Fruit fly (Drosophila melanogaster) whole organism, pupa: Measurements from ENCODE around the gene ATPsyndelta.

Source experiments
- CG10348 ChIP-seq: fragments of 200-800 bp; sonication (Bioruptor generic); IDR thresholded peaks from 2 replicates; pipeline ENCODE4 v1.3.6; 2022; ENCODE audit warnings: missing biosample characterization, missing genetic modification characterization
- CG12605 ChIP-seq: fragments of 200-800 bp; sonication (Bioruptor generic); IDR thresholded peaks from 2 replicates; pipeline ENCODE4 v1.3.6; 2022; ENCODE audit warnings: missing biosample characterization, missing genetic modification characterization
- CG13204 ChIP-seq: fragments of 200-800 bp; sonication (Bioruptor generic); optimal IDR thresholded peaks from 2 replicates; lab custom pipeline; 2018; ENCODE audit warnings: missing biosample characterization, mild to moderate bottlenecking, missing genetic modification characterization, moderate library complexity
- CG14655 ChIP-seq: fragments of 200-800 bp; sonication (Bioruptor generic); optimal IDR thresholded peaks from 3 replicates; lab custom pipeline; 2017; ENCODE audit warnings: mild to moderate bottlenecking, missing biosample characterization, missing genetic modification reagents, missing genetic modification characterization
- CG15710 ChIP-seq: fragments of 200-800 bp; sonication (Bioruptor generic); optimal IDR thresholded peaks from 2 replicates; lab custom pipeline; 2018; ENCODE audit warnings: missing biosample characterization, mild to moderate bottlenecking, missing genetic modification characterization, moderate library complexity
- CG17806 ChIP-seq: fragments of 200-800 bp; sonication (Bioruptor generic); optimal IDR thresholded peaks from 2 replicates; lab custom pipeline; 2018; ENCODE audit warnings: missing biosample characterization, mild to moderate bottlenecking, missing genetic modification characterization, moderate library complexity
- CG32121 ChIP-seq: fragments of 200-800 bp; sonication (Bioruptor generic); IDR thresholded peaks from 2 replicates; pipeline ENCODE4 v1.3.6; 2022; ENCODE audit warnings: missing biosample characterization, missing genetic modification characterization
- CG34367 ChIP-seq: fragments of 200-800 bp; sonication (Bioruptor generic); optimal IDR thresholded peaks from 2 replicates; lab custom pipeline; 2018; ENCODE audit warnings: missing biosample characterization, mild to moderate bottlenecking, missing genetic modification characterization
- CG4496 ChIP-seq: fragments of 200-800 bp; sonication (Bioruptor generic); IDR thresholded peaks from 3 replicates; pipeline ENCODE4 v1.3.6; 2022; ENCODE audit warnings: missing biosample characterization, missing genetic modification characterization
- CG8159 ChIP-seq: fragments of 200-800 bp; sonication (Bioruptor generic); optimal IDR thresholded peaks from 3 replicates; lab custom pipeline; 2018; ENCODE audit warnings: missing biosample characterization, mild to moderate bottlenecking, missing genetic modification characterization, moderate library complexity
- CG8301 ChIP-seq: fragments of 200-800 bp; sonication (Bioruptor generic); optimal IDR thresholded peaks from 2 replicates; lab custom pipeline; 2018; ENCODE audit warnings: missing biosample characterization, mild to moderate bottlenecking, missing genetic modification characterization
- CG9948 ChIP-seq: fragments of 200-800 bp; sonication (Bioruptor generic); optimal IDR thresholded peaks from 2 replicates; lab custom pipeline; 2018; ENCODE audit warnings: missing biosample characterization, mild to moderate bottlenecking, missing genetic modification characterization, moderate library complexity
- D1 ChIP-seq: fragments of 200-800 bp; sonication (Bioruptor generic); optimal IDR thresholded peaks from 2 replicates; lab custom pipeline; 2018; ENCODE audit warnings: missing biosample characterization, mild to moderate bottlenecking, missing genetic modification characterization, moderate library complexity
- EcR ChIP-seq: fragments of 200-800 bp; sonication (Bioruptor generic); optimal IDR thresholded peaks from 3 replicates; lab custom pipeline; 2019; ENCODE audit warnings: missing biosample characterization, missing genetic modification characterization, mild to moderate bottlenecking, moderate library complexity, missing genetic modification reagents
- Ets98B ChIP-seq: fragments of 200-800 bp; sonication (Bioruptor generic); IDR thresholded peaks from 2 replicates; pipeline ENCODE4 v1.3.6; 2022; ENCODE audit warnings: missing biosample characterization, missing genetic modification characterization
- Pif1A ChIP-seq: fragments of 200-800 bp; sonication (Bioruptor generic); optimal IDR thresholded peaks from 3 replicates; lab custom pipeline; 2016; ENCODE audit warnings: missing biosample characterization, missing genetic modification characterization
- Pif1B ChIP-seq: fragments of 200-800 bp; sonication (Bioruptor generic); optimal IDR thresholded peaks from 3 replicates; lab custom pipeline; 2016; ENCODE audit warnings: missing biosample characterization, missing genetic modification characterization
- Snoo ChIP-seq: fragments of 200-800 bp; sonication (Bioruptor generic); optimal IDR thresholded peaks from 3 replicates; lab custom pipeline; 2017; ENCODE audit warnings: missing biosample characterization, mild to moderate bottlenecking, missing genetic modification characterization, inconsistent platforms
- fd96Ca ChIP-seq: fragments of 200-800 bp; sonication (Bioruptor generic); IDR thresholded peaks from 3 replicates; pipeline ENCODE4 v1.3.6; 2022; ENCODE audit warnings: missing biosample characterization, missing genetic modification characterization
- gl ChIP-seq: fragments of 200-800 bp; sonication (Bioruptor generic); optimal IDR thresholded peaks from 2 replicates; lab custom pipeline; 2018; ENCODE audit warnings: missing biosample characterization, mild to moderate bottlenecking, missing genetic modification characterization
- rn ChIP-seq: fragments of 200-800 bp; sonication (Bioruptor generic); IDR thresholded peaks from 2 replicates; pipeline ENCODE4 v1.3.6; 2022; ENCODE audit warnings: missing biosample characterization, missing genetic modification characterization

ATPsyndelta gene

dm6 chrX:10206086-10206485 is 6.7 kb upstream of the ATPsyndelta start:
- TF ChIP-seq CG8301 (tag; lab: Kevin White, UChicago): no peak
- no peak for TF ChIP-seq CG32121 (GFP tag; lab: Robert Waterston, UW)
- no peak for TF ChIP-seq D1 (tag; lab: Kevin White, UChicago)
- TF ChIP-seq CG8159 (tag; lab: Kevin White, UChicago): no peak
- no peak for TF ChIP-seq CG14655
- no peak for TF ChIP-seq Pif1A (GFP tag; lab: Kevin White, UChicago)
- no peak for TF ChIP-seq Snoo (tag; lab: Kevin White, UChicago)
- TF ChIP-seq CG12605: no peak

- peak; percentile 94 for TF ChIP-seq EcR (GFP tag; lab: Kevin White, UChicago)
- no peak for TF ChIP-seq CG12605
- TF ChIP-seq CG4496 (GFP tag; lab: Robert Waterston, UW): no peak
- TF ChIP-seq rn (GFP tag; lab: Robert Waterston, UW): no peak
- peak; percentile 22 for TF ChIP-seq CG13204 (GFP tag; lab: Kevin White, UChicago)
- no peak for TF ChIP-seq Pif1A (GFP tag; lab: Kevin White, UChicago)
- TF ChIP-seq fd96Ca (GFP tag; lab: Robert Waterston, UW): no peak
- peak; percentile 12 for TF ChIP-seq CG8159 (tag; lab: Kevin White, UChicago)
Observed at dm6 chrX:10209556-10210164, 3.1 kb upstream of the ATPsyndelta start.

dm6 chrX:10210317-10210873 is 2.4 kb upstream of the ATPsyndelta start:
- TF ChIP-seq Pif1B (no peak), CG13204 (GFP tag; lab: Kevin White, UChicago) (no peak), CG8159 (tag; lab: Kevin White, UChicago) (peak; percentile 27), CG8301 (tag; lab: Kevin White, UChicago) (peak; percentile 59), D1 (tag; lab: Kevin White, UChicago) (no peak), CG15710 (tag; lab: Kevin White, UChicago) (peak; percentile 7), CG17806 (tag; lab: Kevin White, UChicago) (peak; percentile 23), rn (GFP tag; lab: Robert Waterston, UW) (no peak), fd96Ca (GFP tag; lab: Robert Waterston, UW) (peak; percentile 78), Snoo (tag; lab: Kevin White, UChicago) (no peak), CG10348 (GFP tag; lab: Robert Waterston, UW) (0 out of 2 replicates have a peak, but pooled peaks have one; percentile 15), EcR (GFP tag; lab: Kevin White, UChicago) (no peak), CG32121 (GFP tag; lab: Robert Waterston, UW) (peak; percentile 66), CG12605 (peak; percentile 51), Ets98B (GFP tag; lab: Robert Waterston, UW) (peak; percentile 63), CG34367 (peak; percentile 17), Pif1A (GFP tag; lab: Kevin White, UChicago) (no peak), CG14655 (peak; percentile 49), CG4496 (GFP tag; lab: Robert Waterston, UW) (peak; percentile 56; the same call in 1 of the 3 replicates), CG9948 (tag; lab: Kevin White, UChicago) (peak; percentile 24)

DNA sequence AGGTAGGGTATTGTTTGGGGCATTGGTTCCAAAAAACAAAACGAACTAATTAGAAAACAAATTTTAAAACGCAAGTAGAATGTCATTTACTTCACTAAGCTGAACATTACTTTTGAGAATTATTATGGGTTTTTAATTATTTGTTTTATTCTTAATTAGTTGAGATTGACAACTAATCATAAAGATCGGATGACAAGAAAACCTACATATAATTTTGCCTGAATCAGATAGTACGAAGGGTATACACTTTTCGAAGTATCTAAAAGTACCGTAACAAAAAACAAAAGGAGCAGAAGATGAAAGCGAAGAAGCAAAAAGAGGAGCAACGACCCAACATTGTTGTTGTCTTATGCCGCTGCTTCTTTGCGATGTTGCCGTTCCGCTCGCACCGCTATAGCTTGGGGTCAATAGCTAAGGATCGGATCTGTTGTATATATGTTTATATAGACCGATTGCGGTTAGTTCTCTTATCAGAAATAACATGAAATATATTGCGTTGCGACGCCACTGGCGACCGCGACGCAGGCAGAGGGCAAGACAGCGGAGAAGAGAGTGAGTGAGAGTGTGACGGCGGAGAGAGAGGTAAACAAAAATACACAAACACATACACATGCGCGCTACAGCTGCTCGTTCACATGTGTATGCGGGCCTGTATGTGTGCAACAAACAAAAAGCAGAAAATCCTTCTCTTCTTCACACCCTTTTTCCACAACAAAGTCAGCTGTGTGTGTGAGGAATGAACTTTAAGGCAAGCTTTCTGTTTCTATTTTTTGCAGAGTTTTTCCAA is 1.4 kb upstream of the ATPsyndelta start:
- TF ChIP-seq EcR (GFP tag; lab: Kevin White, UChicago): peak; percentile 99
- TF ChIP-seq rn (GFP tag; lab: Robert Waterston, UW): peak; percentile 36; the same call in 1 of the 2 replicates
- peak; percentile 69 for TF ChIP-seq CG12605
- TF ChIP-seq fd96Ca (GFP tag; lab: Robert Waterston, UW): no peak
- peak; percentile 83; the same call in 2 of the 3 replicates for TF ChIP-seq CG4496 (GFP tag; lab: Robert Waterston, UW)
- TF ChIP-seq Ets98B (GFP tag; lab: Robert Waterston, UW): peak; percentile 54; the same call in 1 of the 2 replicates
- peak; percentile 94 for TF ChIP-seq CG14655
- TF ChIP-seq CG34367: peak; percentile 67
- no peak for TF ChIP-seq CG13204 (GFP tag; lab: Kevin White, UChicago)
- TF ChIP-seq D1 (tag; lab: Kevin White, UChicago): peak; percentile 59
- no peak for TF ChIP-seq CG10348 (GFP tag; lab: Robert Waterston, UW)
- peak; percentile 23 for TF ChIP-seq gl
- peak; percentile 79 for TF ChIP-seq CG9948 (tag; lab: Kevin White, UChicago)
- peak; percentile 78 for TF ChIP-seq Pif1A (GFP tag; lab: Kevin White, UChicago)
- peak; percentile 76 for TF ChIP-seq CG17806 (tag; lab: Kevin White, UChicago)
- peak; percentile 83 for TF ChIP-seq Pif1B
- peak; percentile 88 for TF ChIP-seq CG8301 (tag; lab: Kevin White, UChicago)
- peak; percentile 87 for TF ChIP-seq Snoo (tag; lab: Kevin White, UChicago)
- peak; percentile 70 for TF ChIP-seq CG15710 (tag; lab: Kevin White, UChicago)
- TF ChIP-seq CG8159 (tag; lab: Kevin White, UChicago): peak; percentile 80
- TF ChIP-seq CG32121 (GFP tag; lab: Robert Waterston, UW): peak; percentile 69

- TF ChIP-seq CG32121 (GFP tag; lab: Robert Waterston, UW) (no peak), Snoo (tag; lab: Kevin White, UChicago) (no peak), CG13204 (GFP tag; lab: Kevin White, UChicago) (no peak), CG8159 (tag; lab: Kevin White, UChicago) (no peak), fd96Ca (GFP tag; lab: Robert Waterston, UW) (no peak), CG14655 (no peak), CG15710 (tag; lab: Kevin White, UChicago) (no peak), D1 (tag; lab: Kevin White, UChicago) (no peak), EcR (GFP tag; lab: Kevin White, UChicago) (no peak)
Observed at dm6 chrX:10212118-10212517, 652 bp upstream of the ATPsyndelta start, which contains the start of gene Ypel. Gene Ypel, minus strand, starts transcription at chrX:10212374.
